Worm (Caenorhabditis elegans): ENCODE data around the gene C10E2.5.

The C10E2.5 gene

DNA sequence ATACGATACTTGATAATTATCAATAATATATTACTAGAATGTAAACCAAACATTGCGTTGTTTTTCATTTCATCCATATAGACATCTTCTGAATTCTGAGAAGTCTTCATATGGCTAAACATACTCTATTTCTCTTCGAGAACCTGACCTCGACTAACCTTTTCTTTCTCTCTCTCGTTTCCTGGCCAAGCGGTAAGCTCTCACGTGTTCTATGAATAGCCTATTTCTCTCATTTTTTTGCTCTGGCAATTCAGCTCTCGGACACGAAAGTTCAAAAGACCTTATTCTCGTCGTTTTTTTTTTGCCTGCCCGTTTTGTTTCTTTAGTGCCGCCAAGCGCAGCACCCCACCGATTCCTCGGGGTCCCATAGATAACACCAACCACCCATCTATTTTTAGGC lies 16.9 kb downstream of the C10E2.5 start:
- TF ChIP-seq nfya-1 (tag; optimal IDR thresholded peaks at IDR 0.05; ENCODE audit: insufficient read depth) (peak; percentile 17), fkh-10 (GFP tag; optimal IDR thresholded peaks at IDR 0.05) (no peak), lin-39 (tag; optimal IDR thresholded peaks at IDR 0.05) (peak; percentile 56)

DNA sequence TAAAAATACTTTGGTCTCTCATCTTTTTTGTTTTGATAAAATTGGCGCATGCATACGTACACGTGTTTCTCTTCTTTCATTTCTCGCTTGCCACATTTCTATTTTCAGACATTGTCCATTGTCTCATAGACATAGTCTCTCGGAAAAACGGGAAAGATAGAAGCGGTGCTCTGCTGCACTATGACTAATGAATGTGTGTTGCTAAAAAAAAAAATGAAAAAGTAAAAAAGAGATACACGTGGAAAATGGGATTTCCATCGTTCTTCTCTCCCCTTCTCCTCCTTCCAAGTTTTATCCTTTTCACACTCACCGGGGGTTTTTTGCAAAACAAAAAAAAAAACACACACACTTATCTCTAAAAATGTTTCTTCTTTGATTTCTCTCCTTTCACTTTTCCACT lies 19.4 kb downstream of the C10E2.5 start:
- TF ChIP-seq lin-39 (tag; optimal IDR thresholded peaks at IDR 0.05) (no peak), pqm-1 (tag; optimal IDR thresholded peaks at IDR 0.05) (no peak), ZK546.5 (tag; optimal IDR thresholded peaks at IDR 0.05) (no peak), nhr-28 (tag; optimal IDR thresholded peaks at IDR 0.05) (no peak), fkh-10 (GFP tag; optimal IDR thresholded peaks at IDR 0.05) (no peak), unc-62 (GFP tag; optimal IDR thresholded peaks at IDR 0.05) (no peak), tbx-2 (tag; optimal IDR thresholded peaks at IDR 0.05) (no peak), elt-1 (tag; optimal IDR thresholded peaks at IDR 0.05) (no peak), nhr-11 (tag; optimal IDR thresholded peaks at IDR 0.05) (no peak), nhr-23 (tag; optimal IDR thresholded peaks at IDR 0.05) (no peak), ztf-4 (tag; optimal IDR thresholded peaks at IDR 0.05) (no peak), jun-1 (tag; optimal IDR thresholded peaks at IDR 0.05) (no peak), mdl-1 (tag; optimal IDR thresholded peaks at IDR 0.05) (no peak), zag-1 (tag; optimal IDR thresholded peaks at IDR 0.05) (no peak), elt-2 (tag; optimal IDR thresholded peaks at IDR 0.05) (no peak), egl-27 (tag; optimal IDR thresholded peaks at IDR 0.05) (no peak), lin-15B (tag; optimal IDR thresholded peaks at IDR 0.05) (no peak), hmg-11 (tag; optimal IDR thresholded peaks at IDR 0.05) (no peak)

DNA sequence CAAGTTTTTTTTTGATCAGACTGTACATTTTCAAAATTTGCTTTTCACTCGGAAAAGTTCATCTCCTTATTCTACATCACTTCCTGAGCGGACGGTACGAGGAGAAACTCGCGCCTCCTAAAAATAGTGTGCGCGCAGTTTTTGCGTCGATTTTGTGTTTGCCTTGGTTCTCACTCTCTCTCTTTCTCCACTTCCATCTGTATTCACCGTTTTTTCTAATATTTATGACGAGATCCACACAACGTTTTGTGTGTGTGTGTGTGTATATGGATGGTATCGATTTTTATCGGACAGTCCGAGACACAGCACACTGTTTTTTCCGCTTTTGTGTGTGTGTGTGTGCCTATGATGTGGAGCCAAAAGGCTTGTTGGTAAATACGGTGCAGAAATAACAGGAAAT lies 21.0 kb downstream of the C10E2.5 start:
- peak; percentile 83 for TF ChIP-seq pha-4 (tag; optimal IDR thresholded peaks at IDR 0.05)
- TF ChIP-seq jun-1 (tag; optimal IDR thresholded peaks at IDR 0.05): no peak

DNA sequence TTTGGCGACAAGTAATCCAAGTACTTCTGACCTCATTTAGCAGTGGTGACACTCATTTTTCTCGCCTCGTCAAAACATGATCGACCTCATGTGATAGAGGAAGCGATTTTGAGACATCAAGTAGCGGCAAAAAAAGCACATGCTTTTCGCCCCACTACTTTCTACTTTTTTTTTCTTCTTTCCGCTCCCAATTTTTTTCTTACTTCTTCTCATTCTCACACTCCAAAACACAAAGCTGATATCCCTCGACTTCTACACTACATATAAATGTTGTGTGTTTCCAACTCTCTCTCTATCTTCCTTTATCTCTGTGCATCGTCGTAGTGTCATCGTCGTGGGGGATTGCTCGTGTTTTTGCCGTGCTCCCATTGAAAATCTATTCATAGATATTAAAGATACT lies 22.1 kb downstream of the C10E2.5 start:
- TF ChIP-seq nhr-12 (tag; optimal IDR thresholded peaks at IDR 0.05): no peak
- peak; percentile 16 for TF ChIP-seq nfya-1 (tag; optimal IDR thresholded peaks at IDR 0.05; ENCODE audit: insufficient read depth)
- TF ChIP-seq lin-39 (tag; optimal IDR thresholded peaks at IDR 0.05): peak; percentile 1
- no peak for TF ChIP-seq jun-1 (tag; optimal IDR thresholded peaks at IDR 0.05)
- no peak for TF ChIP-seq fos-1 (tag; optimal IDR thresholded peaks at IDR 0.05)
- peak; percentile 37 for TF ChIP-seq skn-1 (tag; optimal IDR thresholded peaks at IDR 0.05)
- TF ChIP-seq nhr-11 (tag; optimal IDR thresholded peaks at IDR 0.05): peak; percentile 72

DNA sequence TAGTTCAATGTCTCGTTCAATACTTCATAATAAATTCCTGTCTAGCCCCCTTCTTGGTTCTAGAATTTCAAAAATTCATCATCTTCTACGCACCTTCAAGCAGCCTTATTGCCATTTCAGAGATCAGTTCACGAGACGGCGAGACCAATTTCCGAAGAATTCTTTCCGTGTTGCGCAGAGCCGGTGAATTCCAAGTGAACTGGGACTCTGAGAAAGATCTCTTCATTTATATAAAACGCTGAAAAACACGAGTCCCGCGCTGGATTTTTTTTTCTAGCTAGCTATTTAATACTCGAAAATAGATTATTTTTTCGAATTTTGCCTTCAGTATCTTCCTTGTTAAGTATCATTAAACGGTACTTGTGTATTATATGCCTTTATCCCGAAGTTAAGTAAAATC lies 23.2 kb downstream of the C10E2.5 start:
- TF ChIP-seq zag-1 (tag; optimal IDR thresholded peaks at IDR 0.05) (no peak), skn-1 (tag; optimal IDR thresholded peaks at IDR 0.05) (no peak), nhr-67 (tag; optimal IDR thresholded peaks at IDR 0.05) (no peak), nhr-43 (tag; optimal IDR thresholded peaks at IDR 0.05; ENCODE audit: poor library complexity, severe bottlenecking) (no peak)

DNA sequence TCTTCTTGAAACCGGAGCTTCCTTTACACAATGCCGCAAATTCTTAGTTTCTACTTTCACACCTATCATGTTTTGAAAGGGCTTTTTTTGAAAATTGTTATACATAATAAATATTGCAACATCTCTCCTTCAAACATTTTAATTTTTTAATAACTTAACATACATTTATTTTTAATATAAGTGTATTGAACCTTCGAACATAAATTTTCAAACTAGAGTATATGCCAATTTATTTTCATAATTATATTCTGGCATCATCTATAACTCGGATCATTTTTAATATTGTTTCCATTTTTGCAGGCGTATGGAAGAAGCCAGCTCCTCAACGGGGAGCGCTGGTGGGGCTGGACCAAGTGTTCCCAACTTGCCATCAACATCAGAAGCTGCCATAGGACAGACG lies 25.1 kb downstream of the C10E2.5 start, which contains the start of gene hda-4:
Gene hda-4 (plus strand): TSS at position 301 of the 400 bp plus-strand sequence.
- TF ChIP-seq nhr-11 (tag; optimal IDR thresholded peaks at IDR 0.05): no peak
- TF ChIP-seq unc-62 (GFP tag; optimal IDR thresholded peaks at IDR 0.05): no peak
- TF ChIP-seq lsy-12 (tag; optimal IDR thresholded peaks at IDR 0.05): no peak
- no peak for TF ChIP-seq nhr-67 (tag; optimal IDR thresholded peaks at IDR 0.05)
- no peak for TF ChIP-seq ceh-28 (tag; optimal IDR thresholded peaks at IDR 0.05)
- no peak for TF ChIP-seq daf-12 (tag; optimal IDR thresholded peaks at IDR 0.05)
- no peak for TF ChIP-seq egl-5 (tag; optimal IDR thresholded peaks at IDR 0.05)
- TF ChIP-seq elt-1 (tag; optimal IDR thresholded peaks at IDR 0.05): no peak
- TF ChIP-seq lin-15B (tag; optimal IDR thresholded peaks at IDR 0.05): no peak
- no peak for TF ChIP-seq unc-39 (tag; optimal IDR thresholded peaks at IDR 0.05)
- TF ChIP-seq tbx-2 (tag; optimal IDR thresholded peaks at IDR 0.05): no peak
- no peak for TF ChIP-seq elt-2 (tag; optimal IDR thresholded peaks at IDR 0.05)
- no peak for TF ChIP-seq ceh-16 (tag; optimal IDR thresholded peaks at IDR 0.05)
- no peak for TF ChIP-seq mdl-1 (tag; optimal IDR thresholded peaks at IDR 0.05)
- TF ChIP-seq nhr-25 (tag; optimal IDR thresholded peaks at IDR 0.05): no peak
- no peak for TF ChIP-seq ztf-4 (tag; optimal IDR thresholded peaks at IDR 0.05)
- no peak for TF ChIP-seq fkh-2 (tag; optimal IDR thresholded peaks at IDR 0.05)
- no peak for TF ChIP-seq ceh-82 (tag; optimal IDR thresholded peaks at IDR 0.05)
